Worm (Caenorhabditis elegans) whole organism, midembryonic: ENCODE data around the gene clec-39.

ENCODE experiments used
- cog-1 ChIP-seq: sonication (generic microtip); optimal IDR thresholded peaks from 2 replicates; lab custom pipeline; 2016; ENCODE audit warnings: missing genetic modification characterization, missing compliant biosample characterization
- ref-1 ChIP-seq: fragments of 200-800 bp; sonication (Bioruptor generic); conservative IDR thresholded peaks from 2 replicates; pipeline ENCODE4 v1.3.6; 2022; ENCODE audit warnings: missing genetic modification reagents, missing genetic modification characterization, missing compliant biosample characterization
- tab-1 ChIP-seq: fragments of 200-800 bp; sonication (Bioruptor generic); IDR thresholded peaks from 2 replicates; pipeline ENCODE4 v1.3.6; 2022; ENCODE audit warnings: missing genetic modification characterization, missing compliant biosample characterization
- ztf-23 ChIP-seq: fragments of 200-800 bp; sonication (Bioruptor generic); IDR thresholded peaks from 2 replicates; pipeline ENCODE4 v1.3.6; 2022; ENCODE audit warnings: missing genetic modification reagents, missing genetic modification characterization, missing compliant biosample characterization
- ztf-29 ChIP-seq: fragments of 200-800 bp; sonication (Bioruptor generic); IDR thresholded peaks from 2 replicates; pipeline ENCODE4 v1.3.6; 2022; ENCODE audit warnings: missing genetic modification reagents, missing genetic modification characterization, missing compliant biosample characterization

The clec-39 gene

ce11 chrV:16788967-16789366, 49.9 kb downstream of the clec-39 start, which contains the start of gene immt-2:
Gene immt-2, plus strand, starts transcription at chrV:16789267.
- TF ChIP-seq cog-1 = no peak
- no peak for TF ChIP-seq tab-1
- TF ChIP-seq ztf-29 (GFP tag; lab: Robert Waterston, UW) = no peak
- no peak for TF ChIP-seq ztf-23 (GFP tag; lab: Robert Waterston, UW)
- TF ChIP-seq ref-1 (GFP tag; lab: Robert Waterston, UW) = no peak
